Worm (Caenorhabditis elegans): Measurements from ENCODE around the gene ssp-36.

DNA sequence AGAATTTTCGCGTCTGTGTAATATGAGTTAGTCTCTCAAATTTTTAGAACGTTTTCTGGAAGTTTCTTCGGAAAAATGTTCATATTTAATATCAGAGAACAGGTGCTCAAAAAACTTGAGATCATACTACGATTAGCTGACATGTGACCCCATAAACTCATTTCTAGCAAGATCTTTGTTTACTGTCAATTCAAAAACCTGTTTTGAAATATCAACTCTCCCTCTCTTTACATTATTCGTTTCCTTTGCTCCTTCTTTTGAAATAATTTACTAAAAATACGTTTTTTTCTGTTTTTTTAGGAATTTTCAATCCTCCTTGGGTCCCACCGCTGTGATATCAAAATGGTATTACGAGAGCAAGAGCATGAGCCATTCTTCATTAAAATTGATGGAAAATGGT lies 33.0 kb upstream of the ssp-36 start, which contains the start of gene fat-4:
- TF ChIP-seq ztf-25 (GFP tag; IDR thresholded peaks at IDR 0.05) (no peak), mcd-1 (GFP tag; IDR thresholded peaks at IDR 0.05) (no peak)

Measured in whole organism, young adult.